Worm (Caenorhabditis elegans) whole organism, L1 larva: ENCODE data around the gene nhr-277.

ENCODE experiments used
- C04F5.9 ChIP-seq: sonication (generic microtip); optimal IDR thresholded peaks from 2 replicates; lab custom pipeline; 2016; ENCODE audit warnings: missing genetic modification characterization, missing compliant biosample characterization
- Y116A8C.19 ChIP-seq: sonication (generic microtip); optimal IDR thresholded peaks from 2 replicates; lab custom pipeline; 2016; ENCODE audit warnings: missing compliant biosample characterization, missing genetic modification characterization, borderline replicate concordance
- ama-1 ChIP-seq: fragments of 150-350 bp; optimal IDR thresholded peaks from 2 replicates; lab custom pipeline; 2014
- dsc-1 ChIP-seq: sonication (generic microtip); optimal IDR thresholded peaks from 2 replicates; lab custom pipeline; 2016; ENCODE audit warnings: mild to moderate bottlenecking, missing genetic modification characterization, missing compliant biosample characterization
- efl-1 ChIP-seq, 4 experiments: fragments of 150-350 bp; optimal IDR thresholded peaks in 3 of 4; peaks in 1 of 4; 1 replicate in 1 of 4; 2 replicates in 3 of 4; lab custom pipeline; 2014; ENCODE audit warnings: missing biosample characterization in 2 of 4, missing genetic modification characterization in 2 of 4, missing genetic modification reagents in 2 of 4
- efl-3 ChIP-seq: fragments of 200-800 bp; sonication (Bioruptor generic); optimal IDR thresholded peaks from 2 replicates; lab custom pipeline; 2018; ENCODE audit warnings: mild to moderate bottlenecking, missing genetic modification characterization, missing compliant biosample characterization
- egl-13 ChIP-seq: sonication (generic microtip); optimal IDR thresholded peaks from 2 replicates; lab custom pipeline; 2016; ENCODE audit warnings: missing genotype, missing genetic modification reagents, missing genetic modification characterization, missing compliant biosample characterization
- elt-2 ChIP-seq: sonication (generic microtip); optimal IDR thresholded peaks from 2 replicates; lab custom pipeline; 2016; ENCODE audit warnings: missing genetic modification characterization, mild to moderate bottlenecking, inconsistent platforms, missing compliant biosample characterization, missing genetic modification reagents
- elt-3 ChIP-seq, 6 experiments: fragments of 150-350 bp in 1 of 6; sonication (generic microtip); optimal IDR thresholded peaks; 2 replicates each; lab custom pipeline; 2017 to 2018; ENCODE audit warnings: missing biosample characterization in 6 of 6, missing genetic modification characterization in 6 of 6, inconsistent platforms in 1 of 6
- fos-1 ChIP-seq: fragments of 150-350 bp; optimal IDR thresholded peaks from 2 replicates; lab custom pipeline; 2014; ENCODE audit warnings: missing biosample characterization, missing genetic modification characterization
- grh-1 ChIP-seq: fragments of 200-800 bp; sonication (Bioruptor generic); IDR thresholded peaks from 2 replicates; pipeline ENCODE4 v1.3.6; 2022; ENCODE audit warnings: missing genetic modification reagents, missing genetic modification characterization, missing compliant biosample characterization
- hlh-4 ChIP-seq: sonication (generic microtip); optimal IDR thresholded peaks from 2 replicates; lab custom pipeline; 2016; ENCODE audit warnings: mild to moderate bottlenecking, missing genetic modification characterization, missing compliant biosample characterization
- isw-1 ChIP-seq: fragments of 200-800 bp; sonication (Bioruptor generic); IDR thresholded peaks from 2 replicates; pipeline ENCODE4 v1.3.6; 2022; ENCODE audit warnings: missing genetic modification characterization, missing compliant biosample characterization
- lin-13 ChIP-seq: fragments of 150-350 bp; optimal IDR thresholded peaks from 2 replicates; lab custom pipeline; 2014; ENCODE audit warnings: missing biosample characterization, missing genetic modification reagents, missing genetic modification characterization
- lir-3 ChIP-seq: sonication (generic microtip); optimal IDR thresholded peaks from 2 replicates; lab custom pipeline; 2016; ENCODE audit warnings: mild to moderate bottlenecking, missing genetic modification characterization, moderate library complexity, missing compliant biosample characterization; ENCODE audit not compliant: poor library complexity
- lsy-2 ChIP-seq, 2 experiments: fragments of 150-350 bp; optimal IDR thresholded peaks; 2 replicates each; lab custom pipeline; 2014; ENCODE audit warnings: missing biosample characterization in 2 of 2, missing genetic modification characterization in 2 of 2
- mab-9 ChIP-seq: fragments of 200-800 bp; sonication (Bioruptor generic); IDR thresholded peaks from 2 replicates; pipeline ENCODE4 v1.3.6; 2022; ENCODE audit warnings: missing genetic modification reagents, missing genetic modification characterization, missing compliant biosample characterization
- mdl-1 ChIP-seq, 2 experiments: fragments of 150-350 bp; optimal IDR thresholded peaks; 2 replicates each; lab custom pipeline; 2014 to 2017; ENCODE audit warnings: missing biosample characterization in 2 of 2, missing genetic modification characterization in 2 of 2, inconsistent platforms in 1 of 2
- mef-2 ChIP-seq: fragments of 150-350 bp; optimal IDR thresholded peaks from 2 replicates; lab custom pipeline; 2014; ENCODE audit warnings: missing biosample characterization, missing genetic modification characterization
- nhr-11 ChIP-seq: fragments of 150-350 bp; optimal IDR thresholded peaks from 2 replicates; lab custom pipeline; 2014; ENCODE audit warnings: missing biosample characterization, missing genetic modification characterization
- nhr-20 ChIP-seq: sonication (generic microtip); optimal IDR thresholded peaks from 2 replicates; lab custom pipeline; 2016; ENCODE audit warnings: mild to moderate bottlenecking, missing genetic modification characterization, missing compliant biosample characterization
- nhr-77 ChIP-seq: fragments of 150-350 bp; optimal IDR thresholded peaks from 2 replicates; lab custom pipeline; 2014; ENCODE audit warnings: missing biosample characterization, missing genetic modification characterization
- nhr-84 ChIP-seq: sonication (generic microtip); optimal IDR thresholded peaks from 2 replicates; lab custom pipeline; 2017; ENCODE audit warnings: missing biosample characterization, missing genetic modification characterization
- nhr-85 ChIP-seq: sonication (generic microtip); peaks from one replicate; lab custom pipeline; 2016; ENCODE audit warnings: missing genetic modification characterization, inconsistent platforms, missing compliant biosample characterization
- nhr-90 ChIP-seq: sonication (generic microtip); optimal IDR thresholded peaks from 2 replicates; lab custom pipeline; 2016; ENCODE audit warnings: mild to moderate bottlenecking, missing genetic modification characterization, missing compliant biosample characterization; ENCODE audit not compliant: poor library complexity
- pag-3 ChIP-seq: sonication (generic microtip); optimal IDR thresholded peaks from 2 replicates; lab custom pipeline; 2017; ENCODE audit warnings: missing genetic modification characterization, mild to moderate bottlenecking, missing compliant biosample characterization, antibody characterized with exemption, borderline replicate concordance; ENCODE audit not compliant: insufficient read depth
- rnt-1 ChIP-seq: sonication (generic microtip); optimal IDR thresholded peaks from 2 replicates; lab custom pipeline; 2016; ENCODE audit warnings: mild to moderate bottlenecking, missing genetic modification characterization, moderate library complexity, missing compliant biosample characterization
- skn-1 ChIP-seq: fragments of 150-350 bp; optimal IDR thresholded peaks from 2 replicates; lab custom pipeline; 2014; ENCODE audit warnings: missing biosample characterization, missing genetic modification characterization
- sox-4 ChIP-seq: sonication (generic microtip); optimal IDR thresholded peaks from 2 replicates; lab custom pipeline; 2016; ENCODE audit warnings: missing genetic modification characterization, missing compliant biosample characterization
- swsn-7 ChIP-seq: sonication (generic microtip); optimal IDR thresholded peaks from 2 replicates; lab custom pipeline; 2016; ENCODE audit warnings: missing genetic modification characterization, missing compliant biosample characterization
- tbx-2 ChIP-seq: sonication (generic microtip); optimal IDR thresholded peaks from 2 replicates; lab custom pipeline; 2016; ENCODE audit warnings: missing genetic modification characterization, missing compliant biosample characterization
- zip-4 ChIP-seq: fragments of 200-800 bp; sonication (Bioruptor generic); optimal IDR thresholded peaks from 2 replicates; lab custom pipeline; 2018; ENCODE audit warnings: mild to moderate bottlenecking, missing genetic modification characterization, moderate library complexity, missing compliant biosample characterization
- ztf-11 ChIP-seq, 2 experiments: sonication (generic microtip); optimal IDR thresholded peaks; 2 replicates each; lab custom pipeline; 2016 to 2017; ENCODE audit warnings: missing genetic modification characterization in 2 of 2, missing biosample characterization in 1 of 2, missing compliant biosample characterization in 1 of 2
- ztf-4 ChIP-seq: fragments of 150-350 bp; optimal IDR thresholded peaks from 2 replicates; lab custom pipeline; 2014; ENCODE audit warnings: missing biosample characterization, missing genetic modification characterization

The nhr-277 gene

DNA sequence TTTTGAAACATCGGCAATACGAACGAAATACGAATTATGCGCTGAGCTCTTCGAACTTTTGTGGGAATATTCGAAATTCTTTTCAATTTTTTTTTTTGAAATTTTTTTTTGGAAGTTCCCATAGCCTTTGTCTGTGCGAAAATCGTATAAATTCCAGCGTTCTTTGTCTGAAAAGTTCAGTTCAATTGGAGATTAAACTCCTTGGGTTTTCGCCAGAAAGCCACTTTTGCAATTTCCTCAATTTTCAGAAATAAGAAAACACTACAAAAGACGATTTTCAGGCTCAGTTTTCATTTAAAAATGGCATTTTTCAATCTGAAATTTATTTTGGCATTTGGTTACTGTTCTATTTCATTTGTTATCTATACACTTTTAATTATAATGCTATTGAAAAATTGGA lies 16.4 kb downstream of the nhr-277 start, which contains the start of gene Y54G2A.38:
TSS of gene Y54G2A.38 (plus strand) at position 301 of the 400 bp plus-strand sequence.
- TF ChIP-seq tbx-2 (tag; lab: Kevin White, UChicago) (no peak), C04F5.9 (no peak), ama-1 (lab: Kevin White, UChicago) (no peak), mef-2 (tag; lab: Kevin White, UChicago) (no peak), ztf-11 (tag; optimal IDR thresholded peaks at IDR 0.05; lab: Kevin White, UChicago) (no peak), dsc-1 (no peak), mab-9 (GFP tag; lab: Robert Waterston, UW) (no peak), grh-1 (no peak), isw-1 (GFP tag; lab: Robert Waterston, UW) (no peak), hlh-4 (tag; lab: Kevin White, UChicago) (no peak), Y116A8C.19 (tag; lab: Kevin White, UChicago) (no peak), nhr-90 (tag; lab: Kevin White, UChicago) (no peak), nhr-77 (tag; lab: Kevin White, UChicago) (no peak), swsn-7 (tag; lab: Kevin White, UChicago) (no peak), nhr-84 (tag; lab: Kevin White, UChicago) (no peak), nhr-85 (tag; lab: Kevin White, UChicago) (no peak), elt-2 (tag; lab: Kevin White, UChicago) (no peak), efl-3 (GFP tag; lab: Kevin White, UChicago) (no peak), rnt-1 (no peak), egl-13 (tag; lab: Kevin White, UChicago) (no peak)

- no peak for TF ChIP-seq nhr-11
Measured at ce11 chrIV:2761477-2761876, 18.7 kb downstream of the nhr-277 start.

- TF ChIP-seq nhr-20 = no peak
- TF ChIP-seq nhr-11 = no peak
- TF ChIP-seq sox-4 (tag; lab: Kevin White, UChicago) = no peak
- TF ChIP-seq efl-1 (optimal IDR thresholded peaks at IDR 0.05; lab: Kevin White, UChicago) = no peak
- no peak for TF ChIP-seq efl-1 (GFP tag; optimal IDR thresholded peaks at IDR 0.05 in 1 of 2; lab: Kevin White, UChicago)
- TF ChIP-seq mdl-1 (tag; optimal IDR thresholded peaks at IDR 0.05; lab: Kevin White, UChicago) = no peak
- no peak for TF ChIP-seq lin-13 (GFP tag; lab: Kevin White, UChicago)
- no peak for TF ChIP-seq skn-1 (tag; lab: Kevin White, UChicago)
- TF ChIP-seq elt-3 (tag; optimal IDR thresholded peaks at IDR 0.05; lab: Kevin White, UChicago) = no peak
Measured at ce11 chrIV:2762380-2762779, 19.6 kb downstream of the nhr-277 start, which contains the start of gene Y54G2A.77. Gene Y54G2A.77 (plus strand): TSS chrIV:2762680.

DNA sequence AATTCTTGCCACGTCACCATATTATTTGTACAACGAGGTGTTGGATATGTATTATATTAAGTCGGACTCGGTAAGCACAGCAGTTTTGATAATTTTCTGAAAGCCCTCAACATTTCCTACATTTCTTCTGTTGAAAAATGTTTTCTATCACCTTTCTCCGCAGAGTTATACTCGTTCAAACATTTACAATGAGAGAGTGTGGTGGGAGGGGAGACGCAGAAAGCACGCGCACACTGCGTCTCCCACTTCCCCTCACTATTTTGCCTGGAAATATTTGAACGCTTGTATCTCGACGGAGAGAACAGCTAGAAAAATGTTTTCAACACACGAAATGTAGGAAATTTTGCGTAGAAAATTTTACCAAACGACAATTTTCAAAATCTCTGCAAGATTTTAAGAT lies 21.4 kb downstream of the nhr-277 start:
- no peak for TF ChIP-seq lir-3 (tag; lab: Kevin White, UChicago)

DNA sequence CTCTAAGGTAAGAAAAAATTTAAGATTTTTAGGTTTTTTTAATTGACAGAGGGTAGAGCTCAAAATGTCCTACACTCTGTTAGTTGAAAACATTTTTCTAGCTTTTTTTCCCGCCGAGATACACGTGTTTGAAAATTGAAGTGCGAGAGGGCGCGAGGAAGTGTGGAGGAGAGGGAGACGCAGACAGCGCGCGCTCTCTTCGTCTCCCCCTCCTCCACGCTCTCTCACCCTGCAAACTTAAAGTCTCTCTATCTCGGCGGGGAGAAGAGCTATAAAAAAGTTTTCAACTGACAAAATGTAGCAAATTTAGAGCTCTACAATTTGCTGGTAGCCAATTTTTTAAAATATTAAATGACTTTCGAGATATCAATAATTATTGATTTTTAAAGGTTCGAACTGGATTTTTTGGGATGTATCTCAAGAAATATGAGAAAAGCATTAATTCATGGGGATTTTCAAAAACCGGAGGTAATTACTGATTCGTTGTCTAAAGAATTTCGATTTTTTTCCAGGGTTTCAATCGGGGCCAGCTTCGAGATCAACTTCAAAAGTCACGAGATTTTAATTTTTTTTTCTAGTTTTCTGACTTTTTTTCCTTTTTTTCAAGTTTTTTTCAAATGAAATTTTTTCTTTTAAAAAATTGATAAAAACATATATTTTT lies 22.4 kb downstream of the nhr-277 start:
- TF ChIP-seq efl-1 (optimal IDR thresholded peaks at IDR 0.05; lab: Kevin White, UChicago) (no peak), efl-1 (GFP tag; optimal IDR thresholded peaks at IDR 0.05 in 1 of 2; lab: Kevin White, UChicago) (peak in 1 of 2 experiments; percentile 67), pag-3 (tag; lab: Kevin White, UChicago) (no peak), lsy-2 (tag; optimal IDR thresholded peaks at IDR 0.05; lab: Kevin White, UChicago) (peak in 1 of 2 experiments; percentile 14), fos-1 (tag; lab: Kevin White, UChicago) (no peak), ztf-4 (tag; lab: Kevin White, UChicago) (peak; percentile 6), zip-4 (no peak), ama-1 (lab: Kevin White, UChicago) (peak; percentile 39)
